Worm (Caenorhabditis elegans): Measurements from ENCODE around the gene nhr-247.

Gene nhr-247

DNA sequence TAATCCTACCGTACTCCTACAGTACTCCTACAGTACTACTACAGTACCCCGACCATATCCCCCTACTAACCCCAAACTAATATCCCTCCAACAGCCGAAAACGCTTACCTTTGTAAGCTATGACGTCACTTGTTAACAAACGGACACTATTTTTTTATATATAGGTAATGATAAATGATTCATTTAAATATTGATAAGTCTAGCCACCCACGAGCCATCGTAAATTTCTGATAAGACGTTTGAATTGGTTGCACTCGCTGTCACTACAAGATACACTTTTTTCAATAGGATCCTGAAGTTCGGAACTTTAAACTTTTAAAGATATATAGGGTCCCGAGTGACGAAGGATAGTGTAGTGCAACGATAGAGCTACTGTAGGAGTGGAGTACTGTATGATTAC, at the start of gene nhr-247:
Gene nhr-247 (plus strand): TSS at position 330 of the 400 bp plus-strand sequence.
- TF ChIP-seq fos-1 (tag; optimal IDR thresholded peaks at IDR 0.05): peak; percentile 69

DNA sequence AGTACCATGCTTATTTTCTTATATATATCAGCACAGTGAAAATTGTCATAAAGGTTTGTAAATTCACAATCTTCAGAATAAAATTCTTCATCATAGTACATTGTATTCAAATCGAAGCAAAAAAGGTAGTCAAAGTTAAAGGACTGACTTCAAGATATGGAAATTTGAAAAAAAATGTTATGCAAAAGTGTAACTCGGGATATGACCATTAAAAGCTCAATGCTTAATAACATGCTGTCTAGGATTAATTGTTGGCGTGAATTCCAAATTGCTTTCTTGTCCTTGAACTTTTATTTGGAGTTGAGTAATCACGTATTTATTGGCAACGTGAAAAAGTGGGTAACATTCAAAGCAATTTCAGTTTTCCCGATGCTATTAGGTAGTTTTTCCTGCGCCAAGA, 48.0 kb upstream of the nhr-247 start, which contains the start of gene srw-16:
Gene srw-16 (minus strand): TSS at position 101 of the 400 bp plus-strand sequence.
- no peak for TF ChIP-seq nhr-6 (tag; optimal IDR thresholded peaks at IDR 0.05)
- TF ChIP-seq gmeb-1 (tag; optimal IDR thresholded peaks at IDR 0.05): no peak
- TF ChIP-seq nhr-77 (tag; optimal IDR thresholded peaks at IDR 0.05): no peak
- no peak for TF ChIP-seq fos-1 (tag; optimal IDR thresholded peaks at IDR 0.05)
- TF ChIP-seq F13H6.1 (tag; optimal IDR thresholded peaks at IDR 0.05): no peak
- no peak for TF ChIP-seq skn-1 (tag; optimal IDR thresholded peaks at IDR 0.05)
- no peak for TF ChIP-seq ztf-1 (GFP tag; conservative IDR thresholded peaks at IDR 0.05)
- TF ChIP-seq unc-62 (GFP tag; optimal IDR thresholded peaks at IDR 0.05): no peak
- TF ChIP-seq nhr-12 (tag; optimal IDR thresholded peaks at IDR 0.05): no peak
- no peak for TF ChIP-seq dmd-4 (tag; optimal IDR thresholded peaks at IDR 0.05)
- no peak for TF ChIP-seq nhr-129 (tag; optimal IDR thresholded peaks at IDR 0.05)
- no peak for TF ChIP-seq elt-3 (tag; optimal IDR thresholded peaks at IDR 0.05)
- TF ChIP-seq Y55F3AM.14 (GFP tag; optimal IDR thresholded peaks at IDR 0.05): no peak

DNA sequence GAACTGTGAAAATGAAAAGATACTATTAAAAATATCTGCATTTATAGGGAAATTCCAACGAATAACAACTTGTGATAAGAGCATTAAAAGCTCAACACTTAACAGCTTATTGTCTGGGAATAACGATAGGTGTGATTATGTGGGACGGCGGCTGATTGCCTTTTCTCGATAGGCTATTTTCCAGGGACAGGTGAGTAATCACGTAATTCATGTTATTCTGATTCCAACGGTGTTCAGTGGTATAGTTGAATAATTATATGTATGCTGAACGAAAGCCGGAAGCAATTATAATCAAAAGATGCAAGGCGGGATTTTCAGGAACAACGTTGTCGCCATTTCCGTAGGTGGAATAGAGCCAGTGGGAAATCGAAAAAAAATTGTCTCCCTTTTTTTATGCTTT, 45.9 kb upstream of the nhr-247 start, which contains the start of gene srw-17:
Gene srw-17 (minus strand): TSS at position 101 of the 400 bp plus-strand sequence.
- no peak for TF ChIP-seq mdl-1 (tag; optimal IDR thresholded peaks at IDR 0.05)
- TF ChIP-seq dmd-4 (tag; optimal IDR thresholded peaks at IDR 0.05): no peak
- TF ChIP-seq elt-1 (tag; optimal IDR thresholded peaks at IDR 0.05): no peak
- TF ChIP-seq unc-62 (GFP tag; optimal IDR thresholded peaks at IDR 0.05): no peak
- no peak for TF ChIP-seq zag-1 (tag; optimal IDR thresholded peaks at IDR 0.05)
- no peak for TF ChIP-seq lin-13 (GFP tag; optimal IDR thresholded peaks at IDR 0.05)
- TF ChIP-seq ztf-4 (tag; optimal IDR thresholded peaks at IDR 0.05): no peak
- TF ChIP-seq unc-55 (GFP tag; optimal IDR thresholded peaks at IDR 0.05): no peak

DNA sequence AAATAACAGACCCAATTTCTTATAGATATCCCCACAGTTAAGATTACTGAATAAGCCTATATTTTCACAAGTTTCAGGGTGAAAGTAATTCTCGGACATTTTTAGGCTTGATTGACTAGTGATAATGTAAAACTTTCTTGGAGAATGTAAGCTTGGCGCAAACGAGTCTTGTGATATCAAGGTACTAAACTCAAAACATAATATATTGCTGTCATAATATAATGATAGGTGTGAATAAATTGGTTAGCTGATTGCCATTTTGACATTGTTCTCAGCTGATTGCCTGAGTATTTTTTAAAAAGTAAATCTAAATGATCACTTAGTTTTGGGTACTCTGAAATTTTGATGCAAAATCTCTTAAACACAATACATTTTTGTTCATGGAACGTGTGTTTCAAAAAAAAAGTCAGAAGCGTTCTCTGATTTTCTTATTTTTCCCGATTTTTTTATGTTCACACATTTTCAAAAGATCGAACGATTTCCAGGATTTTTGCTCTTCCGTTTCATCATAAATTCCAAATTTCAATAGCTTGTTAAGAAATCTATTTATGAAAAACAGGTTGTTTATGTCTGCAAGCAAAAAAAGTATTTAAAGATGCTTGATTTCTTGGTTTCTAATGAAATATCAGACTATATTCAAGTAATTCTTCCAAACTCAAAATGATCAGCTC, 41.4 kb upstream of the nhr-247 start, which contains the start of the genes srw-19 and srx-51:
Gene srw-19 (minus strand): TSS at position 101 of the 671 bp plus-strand sequence.
Gene srx-51 (plus strand): TSS at position 621 of the 671 bp plus-strand sequence.
- TF ChIP-seq unc-62 (GFP tag; optimal IDR thresholded peaks at IDR 0.05) (no peak), sem-4 (tag; optimal IDR thresholded peaks at IDR 0.05) (no peak), gmeb-1 (tag; optimal IDR thresholded peaks at IDR 0.05) (no peak), skn-1 (tag; optimal IDR thresholded peaks at IDR 0.05) (no peak), nhr-11 (tag; optimal IDR thresholded peaks at IDR 0.05) (no peak), R02D3.7 (tag; optimal IDR thresholded peaks at IDR 0.05) (no peak), elt-1 (tag; optimal IDR thresholded peaks at IDR 0.05) (no peak), nhr-21 (tag; optimal IDR thresholded peaks at IDR 0.05) (no peak), lin-39 (tag; optimal IDR thresholded peaks at IDR 0.05) (no peak), lin-11 (tag; optimal IDR thresholded peaks at IDR 0.05) (no peak), dmd-4 (tag; optimal IDR thresholded peaks at IDR 0.05) (no peak), lsy-2 (tag; optimal IDR thresholded peaks at IDR 0.05) (no peak), peb-1 (tag; optimal IDR thresholded peaks at IDR 0.05) (no peak), ama-1 (optimal IDR thresholded peaks at IDR 0.05) (no peak)

DNA sequence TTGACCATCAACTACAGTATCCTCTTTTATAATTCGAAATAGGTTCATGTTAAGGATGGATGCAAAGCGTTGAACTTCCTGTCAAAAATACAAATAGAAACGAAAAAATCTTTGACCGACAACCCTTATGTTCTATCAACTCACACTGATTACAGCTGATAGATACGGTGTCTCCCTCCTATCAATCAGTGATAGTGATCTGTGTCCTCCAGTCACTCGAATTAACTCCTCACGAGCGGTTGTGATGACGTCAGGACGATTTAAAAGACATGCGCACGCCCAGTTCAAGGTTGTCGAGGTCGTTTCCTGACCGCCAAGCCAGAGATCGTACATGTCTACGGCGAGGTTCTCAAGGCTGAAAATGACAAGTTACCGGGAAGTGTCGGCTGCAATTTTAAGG, 36.8 kb upstream of the nhr-247 start:
- TF ChIP-seq Y55F3AM.14 (GFP tag; optimal IDR thresholded peaks at IDR 0.05): no peak
- TF ChIP-seq sma-9 (GFP tag; optimal IDR thresholded peaks at IDR 0.05): peak; percentile 51
- no peak for TF ChIP-seq sma-9 (tag; optimal IDR thresholded peaks at IDR 0.05)

DNA sequence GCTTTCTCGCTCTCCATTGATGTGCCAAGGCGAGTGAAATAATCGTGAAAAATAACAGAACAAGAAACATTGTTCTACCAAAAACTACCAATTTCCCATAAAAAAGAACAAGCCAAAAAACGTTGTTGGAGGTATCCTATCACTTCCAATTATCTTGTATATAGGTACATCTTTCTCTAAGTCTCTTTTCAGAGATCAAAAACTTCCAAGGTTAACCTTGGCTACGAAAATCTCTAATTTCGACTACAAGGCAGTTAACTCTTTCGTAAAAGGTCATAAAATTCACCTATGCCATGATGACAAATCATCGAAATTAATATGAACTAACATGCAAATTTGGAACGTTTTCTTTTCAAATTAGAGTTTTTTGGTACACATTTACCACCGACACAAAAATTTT, 34.9 kb upstream of the nhr-247 start, which contains the start of gene cyp-34A1:
Gene cyp-34A1 (minus strand): TSS at position 101 of the 400 bp plus-strand sequence.
- no peak for TF ChIP-seq snpc-4 (tag; optimal IDR thresholded peaks at IDR 0.05)
- no peak for TF ChIP-seq ceh-16 (tag; optimal IDR thresholded peaks at IDR 0.05)
